Worm (Caenorhabditis elegans) whole organism, late embryonic: Measurements from ENCODE around the gene F35H8.2.

Experiments used
- F13H6.1 ChIP-seq: sonication (generic microtip); optimal IDR thresholded peaks from 2 replicates; lab custom pipeline; 2016; ENCODE audit warnings: missing genetic modification characterization, missing compliant biosample characterization
- ahr-1 ChIP-seq: sonication (generic microtip); optimal IDR thresholded peaks from 2 replicates; lab custom pipeline; 2016; ENCODE audit warnings: missing genetic modification characterization, missing compliant biosample characterization
- ama-1 ChIP-seq: fragments of 150-350 bp; optimal IDR thresholded peaks from 2 replicates; lab custom pipeline; 2014
- ceh-14 ChIP-seq: sonication (generic microtip); optimal IDR thresholded peaks from 2 replicates; lab custom pipeline; 2016; ENCODE audit warnings: missing genotype, missing genetic modification characterization, missing compliant biosample characterization
- ceh-18 ChIP-seq: sonication (generic microtip); optimal IDR thresholded peaks from 2 replicates; lab custom pipeline; 2016; ENCODE audit warnings: missing genetic modification characterization, missing compliant biosample characterization
- ceh-2 ChIP-seq: sonication (generic microtip); optimal IDR thresholded peaks from 2 replicates; lab custom pipeline; 2016; ENCODE audit warnings: missing genotype, missing genetic modification characterization, missing compliant biosample characterization
- ceh-22 ChIP-seq: sonication (generic microtip); optimal IDR thresholded peaks from 2 replicates; lab custom pipeline; 2017; ENCODE audit warnings: missing biosample characterization, missing genetic modification characterization
- ceh-24 ChIP-seq: sonication (generic microtip); optimal IDR thresholded peaks from 2 replicates; lab custom pipeline; 2016; ENCODE audit warnings: mild to moderate bottlenecking, missing genetic modification characterization, missing compliant biosample characterization
- ceh-34 ChIP-seq: sonication (generic microtip); optimal IDR thresholded peaks from 2 replicates; lab custom pipeline; 2016; ENCODE audit warnings: mild to moderate bottlenecking, missing genetic modification characterization, missing compliant biosample characterization
- ceh-9 ChIP-seq: sonication (generic microtip); optimal IDR thresholded peaks from 2 replicates; lab custom pipeline; 2016; ENCODE audit warnings: mild to moderate bottlenecking, missing genetic modification characterization, inconsistent platforms, missing compliant biosample characterization
- dmd-4 ChIP-seq: sonication (generic microtip); optimal IDR thresholded peaks from 2 replicates; lab custom pipeline; 2016; ENCODE audit warnings: borderline replicate concordance, missing genetic modification characterization, missing compliant biosample characterization
- dve-1 ChIP-seq: sonication (generic microtip); optimal IDR thresholded peaks from 2 replicates; lab custom pipeline; 2017; ENCODE audit warnings: antibody characterized with exemption, mild to moderate bottlenecking, missing genetic modification characterization, missing compliant biosample characterization
- elt-4 ChIP-seq: sonication (generic microtip); optimal IDR thresholded peaks from 2 replicates; lab custom pipeline; 2016; ENCODE audit warnings: missing genetic modification characterization, missing compliant biosample characterization
- fkh-10 ChIP-seq: fragments of 150-350 bp; optimal IDR thresholded peaks from 2 replicates; lab custom pipeline; 2014; ENCODE audit warnings: missing biosample characterization, missing genetic modification reagents, missing genetic modification characterization
- fkh-6 ChIP-seq: sonication (generic microtip); optimal IDR thresholded peaks from 2 replicates; lab custom pipeline; 2016; ENCODE audit warnings: missing genetic modification characterization, missing compliant biosample characterization
- gmeb-2 ChIP-seq: sonication (generic microtip); optimal IDR thresholded peaks from 2 replicates; lab custom pipeline; 2016; ENCODE audit warnings: missing genetic modification characterization, inconsistent platforms, missing compliant biosample characterization
- hlh-13 ChIP-seq: fragments of 200-800 bp; sonication (Bioruptor generic); optimal IDR thresholded peaks from 2 replicates; lab custom pipeline; 2018; ENCODE audit warnings: mild to moderate bottlenecking, missing genetic modification characterization, missing compliant biosample characterization
- hlh-15 ChIP-seq: sonication (generic microtip); optimal IDR thresholded peaks from 2 replicates; lab custom pipeline; 2016; ENCODE audit warnings: missing genetic modification characterization, missing compliant biosample characterization
- hlh-6 ChIP-seq: sonication (generic microtip); optimal IDR thresholded peaks from 2 replicates; lab custom pipeline; 2016; ENCODE audit warnings: missing genotype, missing genetic modification characterization, missing compliant biosample characterization
- mec-3 ChIP-seq: sonication (generic microtip); optimal IDR thresholded peaks from 2 replicates; lab custom pipeline; 2016; ENCODE audit warnings: borderline replicate concordance, missing genetic modification characterization, missing compliant biosample characterization
- nhr-11 ChIP-seq: fragments of 150-350 bp; optimal IDR thresholded peaks from 2 replicates; lab custom pipeline; 2014; ENCODE audit warnings: missing biosample characterization, missing genetic modification characterization
- nhr-232 ChIP-seq: sonication (generic microtip); optimal IDR thresholded peaks from 2 replicates; lab custom pipeline; 2016; ENCODE audit warnings: missing genetic modification characterization, missing compliant biosample characterization
- npax-4 ChIP-seq: sonication (generic microtip); optimal IDR thresholded peaks from 2 replicates; lab custom pipeline; 2016; ENCODE audit warnings: missing genetic modification characterization, missing compliant biosample characterization
- odd-2 ChIP-seq: sonication (generic microtip); optimal IDR thresholded peaks from 2 replicates; lab custom pipeline; 2017; ENCODE audit warnings: antibody characterized with exemption, mild to moderate bottlenecking, missing genetic modification characterization, missing compliant biosample characterization
- pat-9 ChIP-seq: fragments of 200-800 bp; sonication (Bioruptor generic); optimal IDR thresholded peaks from 2 replicates; lab custom pipeline; 2018; ENCODE audit warnings: mild to moderate bottlenecking, missing genetic modification characterization, moderate library complexity, missing compliant biosample characterization
- pha-2 ChIP-seq: sonication (generic microtip); optimal IDR thresholded peaks from 2 replicates; lab custom pipeline; 2017; ENCODE audit warnings: mild to moderate bottlenecking, missing genetic modification characterization, missing compliant biosample characterization
- pqm-1 ChIP-seq: sonication (generic microtip); optimal IDR thresholded peaks from 2 replicates; lab custom pipeline; 2016; ENCODE audit warnings: missing genetic modification characterization, missing compliant biosample characterization
- pros-1 ChIP-seq: fragments of 150-350 bp; optimal IDR thresholded peaks from 2 replicates; lab custom pipeline; 2014; ENCODE audit warnings: missing biosample characterization, missing genetic modification reagents, missing genetic modification characterization
- ref-2 ChIP-seq: sonication (generic microtip); optimal IDR thresholded peaks from 2 replicates; lab custom pipeline; 2016; ENCODE audit warnings: missing genetic modification characterization, missing compliant biosample characterization
- rnt-1 ChIP-seq: sonication (generic microtip); optimal IDR thresholded peaks from 2 replicates; lab custom pipeline; 2016; ENCODE audit warnings: missing genetic modification characterization, missing compliant biosample characterization
- sox-4 ChIP-seq: sonication (generic microtip); optimal IDR thresholded peaks from 2 replicates; lab custom pipeline; 2017; ENCODE audit warnings: mild to moderate bottlenecking, missing genetic modification characterization, inconsistent platforms, missing compliant biosample characterization
- tbx-7 ChIP-seq: sonication (generic microtip); optimal IDR thresholded peaks from 2 replicates; lab custom pipeline; 2016; ENCODE audit warnings: missing genotype, missing genetic modification characterization, missing compliant biosample characterization
- ttx-3 ChIP-seq: sonication (generic microtip); optimal IDR thresholded peaks from 2 replicates; lab custom pipeline; 2016; ENCODE audit warnings: missing genetic modification reagents, missing genetic modification characterization, missing compliant biosample characterization
- unc-86 ChIP-seq: sonication (generic microtip); optimal IDR thresholded peaks from 2 replicates; lab custom pipeline; 2016; ENCODE audit warnings: missing genetic modification characterization, missing compliant biosample characterization
- zip-5 ChIP-seq: sonication (generic microtip); optimal IDR thresholded peaks from 2 replicates; lab custom pipeline; 2016; ENCODE audit warnings: missing genetic modification characterization, missing compliant biosample characterization

F35H8.2 gene

ce11 chrII:9540723-9541122 is 14.6 kb upstream of the F35H8.2 start, which contains the start of gene sra-3:
Gene sra-3 (minus strand): TSS chrII:9540823.
- TF ChIP-seq ceh-2 = no peak
- TF ChIP-seq ceh-9 (tag; lab: Kevin White, UChicago) = no peak
- no peak for TF ChIP-seq pha-2 (tag; lab: Kevin White, UChicago)
- no peak for TF ChIP-seq mec-3 (tag; lab: Kevin White, UChicago)

- TF ChIP-seq ama-1 (lab: Kevin White, UChicago) (no peak), hlh-13 (no peak), ttx-3 (tag; lab: Kevin White, UChicago) (no peak), ref-2 (tag; lab: Kevin White, UChicago) (no peak), fkh-6 (no peak), ceh-34 (tag; lab: Kevin White, UChicago) (no peak)
Measured at ce11 chrII:9542785-9543184, 12.5 kb upstream of the F35H8.2 start, which contains the start of gene sra-4. Gene sra-4 (minus strand): TSS chrII:9542885.

ce11 chrII:9544386-9544785 is 10.9 kb upstream of the F35H8.2 start, which contains the start of gene sra-7:
Gene sra-7 (plus strand): TSS chrII:9544686.
- TF ChIP-seq ref-2 (tag; lab: Kevin White, UChicago) (no peak), dve-1 (no peak), ahr-1 (tag; lab: Kevin White, UChicago) (no peak), F13H6.1 (no peak), pros-1 (tag; lab: Kevin White, UChicago) (no peak), odd-2 (tag; lab: Kevin White, UChicago) (no peak)

DNA sequence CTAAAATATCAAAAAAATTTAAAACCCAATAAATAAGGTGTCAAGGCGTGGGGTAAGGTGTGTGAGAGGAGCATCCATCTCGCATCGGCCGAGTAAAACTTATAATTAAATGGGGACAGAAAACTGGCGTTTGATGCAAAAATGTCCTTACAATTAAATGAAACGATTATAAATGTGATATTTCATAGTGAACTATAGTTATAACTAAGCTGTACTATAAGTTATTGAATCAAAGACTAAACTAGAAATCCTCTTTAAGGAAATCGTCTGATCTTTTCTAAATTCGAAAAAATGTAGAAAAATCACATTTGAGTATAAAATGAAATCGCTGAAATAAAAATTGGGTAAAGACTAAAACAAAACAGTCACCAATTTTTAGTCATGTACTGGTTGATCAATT is 4.6 kb upstream of the F35H8.2 start, which contains the start of gene sra-6:
Gene sra-6, minus strand, starts transcription at position 101 of the 400 bp plus-strand sequence.
- TF ChIP-seq ceh-24 (no peak), fkh-6 (no peak), gmeb-2 (no peak), nhr-11 (tag; lab: Kevin White, UChicago) (no peak), fkh-10 (GFP tag; lab: Kevin White, UChicago) (no peak), npax-4 (no peak), dmd-4 (tag; lab: Kevin White, UChicago) (no peak), ceh-18 (no peak), pros-1 (tag; lab: Kevin White, UChicago) (no peak), zip-5 (no peak), hlh-15 (tag; lab: Kevin White, UChicago) (no peak), rnt-1 (tag; lab: Kevin White, UChicago) (no peak), hlh-6 (tag; lab: Kevin White, UChicago) (no peak), ahr-1 (tag; lab: Kevin White, UChicago) (no peak)

DNA sequence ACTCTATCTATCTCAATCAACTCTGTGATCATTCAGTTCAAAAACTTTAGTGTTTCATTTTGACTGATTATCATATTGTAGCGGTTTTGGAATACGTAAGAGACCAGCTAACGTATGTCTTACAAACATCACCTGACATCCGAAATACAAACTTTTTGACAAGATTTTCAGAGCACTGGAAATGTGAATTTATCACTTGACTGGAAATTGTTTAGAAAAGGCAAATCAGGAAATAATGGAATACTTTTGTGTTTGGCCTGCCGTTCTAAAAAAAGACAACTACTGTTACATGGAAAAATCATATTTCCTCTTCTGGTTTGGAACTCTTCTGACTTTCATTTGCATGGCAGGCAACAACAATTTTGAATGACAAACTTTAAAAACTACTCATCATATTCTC is 3.8 kb upstream of the F35H8.2 start, which contains the start of gene F35H8.12:
Gene F35H8.12, plus strand, starts transcription at position 301 of the 400 bp plus-strand sequence.
- TF ChIP-seq unc-86 (tag; lab: Kevin White, UChicago) (no peak), npax-4 (no peak), pqm-1 (tag; lab: Kevin White, UChicago) (no peak), ref-2 (tag; lab: Kevin White, UChicago) (no peak), sox-4 (tag; lab: Kevin White, UChicago) (no peak), pat-9 (no peak), pros-1 (tag; lab: Kevin White, UChicago) (no peak), fkh-10 (GFP tag; lab: Kevin White, UChicago) (no peak), ceh-9 (tag; lab: Kevin White, UChicago) (no peak), ceh-24 (no peak), tbx-7 (no peak), elt-4 (tag; lab: Kevin White, UChicago) (no peak), nhr-11 (tag; lab: Kevin White, UChicago) (no peak), hlh-15 (tag; lab: Kevin White, UChicago) (no peak), ceh-14 (no peak), nhr-232 (no peak), ceh-22 (tag; lab: Kevin White, UChicago) (no peak)
- TF ChIP-seq, all 69 proteins: peak for 0
